Worm (Caenorhabditis elegans) whole organism, late embryonic: ENCODE results near the gene Y60A9.3.

ENCODE experiments used
- C08G9.2 ChIP-seq: sonication (generic microtip); optimal IDR thresholded peaks from 2 replicates; lab custom pipeline; 2016; ENCODE audit warnings: mild to moderate bottlenecking, missing genetic modification characterization, moderate library complexity, missing compliant biosample characterization
- ceh-18 ChIP-seq: sonication (generic microtip); optimal IDR thresholded peaks from 2 replicates; lab custom pipeline; 2016; ENCODE audit warnings: missing genetic modification characterization, missing compliant biosample characterization
- dve-1 ChIP-seq: sonication (generic microtip); optimal IDR thresholded peaks from 2 replicates; lab custom pipeline; 2017; ENCODE audit warnings: antibody characterized with exemption, mild to moderate bottlenecking, missing genetic modification characterization, missing compliant biosample characterization
- elt-4 ChIP-seq: sonication (generic microtip); optimal IDR thresholded peaks from 2 replicates; lab custom pipeline; 2016; ENCODE audit warnings: missing genetic modification characterization, missing compliant biosample characterization
- ets-4 ChIP-seq: sonication (generic microtip); optimal IDR thresholded peaks from 2 replicates; lab custom pipeline; 2016; ENCODE audit warnings: missing genetic modification characterization, missing compliant biosample characterization
- fkh-10 ChIP-seq: fragments of 150-350 bp; optimal IDR thresholded peaks from 2 replicates; lab custom pipeline; 2014; ENCODE audit warnings: missing biosample characterization, missing genetic modification reagents, missing genetic modification characterization
- madf-2 ChIP-seq: sonication (generic microtip); optimal IDR thresholded peaks from 2 replicates; lab custom pipeline; 2017; ENCODE audit warnings: missing genetic modification characterization, missing compliant biosample characterization
- pros-1 ChIP-seq: fragments of 150-350 bp; optimal IDR thresholded peaks from 2 replicates; lab custom pipeline; 2014; ENCODE audit warnings: missing biosample characterization, missing genetic modification reagents, missing genetic modification characterization
- sdc-2 ChIP-seq: sonication (generic microtip); optimal IDR thresholded peaks from 2 replicates; lab custom pipeline; 2016; ENCODE audit warnings: missing genotype, missing genetic modification characterization, missing compliant biosample characterization
- sox-2 ChIP-seq: fragments of 200-800 bp; sonication (Bioruptor generic); IDR thresholded peaks from 2 replicates; pipeline ENCODE4 v1.3.6; 2022; ENCODE audit warnings: missing genetic modification reagents, missing genetic modification characterization, missing compliant biosample characterization

ce11 chrX:14377169-14377568, 5.9 kb upstream of the Y60A9.3 start, which contains the start of gene Y60A9A.1:
- TF ChIP-seq dve-1 (tag; lab: Kevin White, UChicago) (no peak), sdc-2 (tag; lab: Kevin White, UChicago) (no peak), ceh-18 (no peak), pros-1 (tag; lab: Kevin White, UChicago) (no peak), madf-2 (tag; lab: Kevin White, UChicago) (no peak), fkh-10 (GFP tag; lab: Kevin White, UChicago) (no peak), elt-4 (tag; lab: Kevin White, UChicago) (no peak), ets-4 (tag; lab: Kevin White, UChicago) (no peak), C08G9.2 (tag; lab: Kevin White, UChicago) (no peak), sox-2 (GFP tag; lab: Robert Waterston, UW) (no peak)
